Worm (Caenorhabditis elegans) whole organism, early embryonic: Measurements from ENCODE around the gene dmsr-13.

Experiments used
- B0310.2 ChIP-seq: sonication (generic microtip); optimal IDR thresholded peaks from 2 replicates; lab custom pipeline; 2016; ENCODE audit warnings: mild to moderate bottlenecking, missing genetic modification characterization, missing compliant biosample characterization
- F13C5.2 ChIP-seq: sonication (generic microtip); optimal IDR thresholded peaks from 2 replicates; lab custom pipeline; 2017; ENCODE audit warnings: mild to moderate bottlenecking, missing genetic modification characterization, inconsistent platforms, missing compliant biosample characterization
- aly-1 ChIP-seq: sonication (generic microtip); optimal IDR thresholded peaks from 2 replicates; lab custom pipeline; 2016; ENCODE audit warnings: missing genetic modification characterization, missing compliant biosample characterization
- ama-1 ChIP-seq: fragments of 150-350 bp; optimal IDR thresholded peaks from 2 replicates; lab custom pipeline; 2014
- ceh-13 ChIP-seq: fragments of 200-800 bp; sonication (Bioruptor generic); optimal IDR thresholded peaks from 2 replicates; lab custom pipeline; 2018; ENCODE audit warnings: mild to moderate bottlenecking, missing genetic modification characterization, missing compliant biosample characterization
- ceh-36 ChIP-seq: sonication (generic microtip); optimal IDR thresholded peaks from 2 replicates; lab custom pipeline; 2016; ENCODE audit warnings: missing genetic modification characterization, inconsistent platforms, missing compliant biosample characterization
- ets-7 ChIP-seq: sonication (generic microtip); optimal IDR thresholded peaks from 2 replicates; lab custom pipeline; 2016; ENCODE audit warnings: missing genotype, missing genetic modification characterization, missing compliant biosample characterization
- flt-1 ChIP-seq: fragments of 200-800 bp; sonication (Bioruptor generic); IDR thresholded peaks from 2 replicates; pipeline ENCODE4 v1.3.6; 2022; ENCODE audit warnings: missing genetic modification characterization, missing compliant biosample characterization
- hmbx-1 ChIP-seq: sonication (generic microtip); optimal IDR thresholded peaks from 2 replicates; lab custom pipeline; 2016; ENCODE audit warnings: mild to moderate bottlenecking, missing genetic modification characterization, missing compliant biosample characterization
- hmg-4 ChIP-seq: fragments of 200-800 bp; sonication (Bioruptor generic); optimal IDR thresholded peaks from 2 replicates; lab custom pipeline; 2018; ENCODE audit warnings: mild to moderate bottlenecking, missing genetic modification characterization, missing compliant biosample characterization
- hnd-1 ChIP-seq: sonication (generic microtip); optimal IDR thresholded peaks from 2 replicates; lab custom pipeline; 2016; ENCODE audit warnings: missing genetic modification characterization, missing compliant biosample characterization
- pes-1 ChIP-seq: fragments of 200-800 bp; sonication (Bioruptor generic); IDR thresholded peaks from 2 replicates; pipeline ENCODE4 v1.3.6; 2022; ENCODE audit warnings: missing genetic modification reagents, missing genetic modification characterization, missing compliant biosample characterization
- scrt-1 ChIP-seq: fragments of 200-800 bp; sonication (Bioruptor generic); IDR thresholded peaks from 2 replicates; pipeline ENCODE4 v1.3.6; 2022; ENCODE audit warnings: missing genetic modification characterization, missing compliant biosample characterization
- sea-1 ChIP-seq: fragments of 200-800 bp; sonication (Bioruptor generic); conservative IDR thresholded peaks from 2 replicates; pipeline ENCODE4 v1.3.6; 2022; ENCODE audit warnings: missing genetic modification characterization, missing compliant biosample characterization
- tbx-11 ChIP-seq: fragments of 200-800 bp; sonication (Bioruptor generic); IDR thresholded peaks from 2 replicates; pipeline ENCODE4 v1.3.6; 2022; ENCODE audit warnings: missing genetic modification characterization, missing compliant biosample characterization
- tbx-37 ChIP-seq: fragments of 200-800 bp; sonication (Bioruptor generic); conservative IDR thresholded peaks from 2 replicates; pipeline ENCODE4 v1.3.6; 2022; ENCODE audit warnings: missing genetic modification reagents, missing genetic modification characterization, missing compliant biosample characterization
- tra-4 ChIP-seq: sonication (generic microtip); optimal IDR thresholded peaks from 2 replicates; lab custom pipeline; 2017; ENCODE audit warnings: missing genetic modification characterization, missing compliant biosample characterization

Gene dmsr-13

DNA sequence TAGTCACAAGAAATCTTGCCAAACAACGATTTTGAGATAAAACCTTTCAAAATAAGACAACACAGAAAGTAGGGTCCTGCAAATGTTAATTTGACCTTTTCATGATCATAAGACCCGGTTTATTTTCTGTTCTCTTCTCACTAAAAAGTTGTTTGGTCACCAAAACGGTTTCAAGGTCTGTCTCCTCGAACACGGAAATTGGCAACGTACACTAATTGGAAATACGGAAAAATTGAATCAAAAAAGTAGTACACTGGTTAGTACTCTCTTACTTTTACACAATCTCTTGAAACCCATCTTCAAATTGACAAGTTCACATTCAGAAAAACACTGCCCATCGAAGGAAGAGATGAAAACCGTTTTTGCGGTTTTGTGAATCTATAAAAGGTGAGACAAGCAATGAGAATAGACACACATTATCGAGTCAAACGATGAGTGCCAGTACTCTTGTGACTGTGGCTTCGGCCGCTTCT is 11.1 kb upstream of the dmsr-13 start, which contains the start of gene col-142:
Gene col-142 (plus strand): TSS at position 423 of the 473 bp plus-strand sequence.
- no peak for TF ChIP-seq ceh-13 (GFP tag; lab: Kevin White, UChicago)
- no peak for TF ChIP-seq hnd-1 (tag; lab: Kevin White, UChicago)
- no peak for TF ChIP-seq F13C5.2
- no peak for TF ChIP-seq tbx-37 (GFP tag; lab: Robert Waterston, UW)
- TF ChIP-seq B0310.2, result no peak
- TF ChIP-seq ceh-36, result no peak
- TF ChIP-seq ets-7, result no peak
- no peak for TF ChIP-seq hmbx-1 (tag; lab: Kevin White, UChicago)
- no peak for TF ChIP-seq aly-1 (tag; lab: Kevin White, UChicago)
- TF ChIP-seq tbx-11 (GFP tag; lab: Robert Waterston, UW), result no peak
- TF ChIP-seq ama-1 (lab: Kevin White, UChicago), result no peak
- no peak for TF ChIP-seq flt-1 (GFP tag; lab: Robert Waterston, UW)
- TF ChIP-seq hmg-4 (GFP tag; lab: Kevin White, UChicago), result no peak
- TF ChIP-seq sea-1, result no peak
- TF ChIP-seq pes-1 (GFP tag; lab: Robert Waterston, UW), result no peak
- TF ChIP-seq tra-4 (tag; lab: Kevin White, UChicago), result no peak

- TF ChIP-seq ceh-13 (GFP tag; lab: Kevin White, UChicago) (no peak), sea-1 (no peak), B0310.2 (no peak), ama-1 (lab: Kevin White, UChicago) (no peak), ceh-36 (no peak), tbx-11 (GFP tag; lab: Robert Waterston, UW) (no peak), ets-7 (no peak), hnd-1 (tag; lab: Kevin White, UChicago) (no peak), F13C5.2 (no peak)
Measured at ce11 chrV:6830075-6830474, 10.4 kb upstream of the dmsr-13 start.

DNA sequence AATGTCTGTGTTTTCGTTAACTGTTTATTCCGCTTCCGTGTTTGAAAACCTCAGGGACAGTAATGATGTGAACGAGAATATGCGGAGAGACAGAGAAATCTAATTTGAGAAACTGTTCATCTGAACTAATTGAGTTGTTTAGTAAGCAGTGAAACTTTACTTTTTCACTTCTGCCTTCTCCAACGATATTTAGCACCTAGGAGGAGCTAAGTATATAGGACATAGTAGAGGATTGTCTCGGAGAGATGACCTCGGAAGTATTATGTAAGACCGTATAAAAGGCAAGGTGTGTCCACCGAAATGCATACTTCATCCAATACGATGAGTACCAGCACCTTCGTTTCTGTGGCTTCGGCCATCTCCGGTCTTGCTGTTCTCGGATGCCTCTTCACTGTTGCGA is 9.7 kb upstream of the dmsr-13 start, which contains the start of gene col-141:
Gene col-141 (plus strand): TSS at position 301 of the 400 bp plus-strand sequence.
- no peak for TF ChIP-seq hmbx-1 (tag; lab: Kevin White, UChicago)
- no peak for TF ChIP-seq B0310.2
- TF ChIP-seq ama-1 (lab: Kevin White, UChicago), result no peak
- no peak for TF ChIP-seq hnd-1 (tag; lab: Kevin White, UChicago)
- TF ChIP-seq scrt-1 (GFP tag; lab: Robert Waterston, UW), result no peak
- no peak for TF ChIP-seq tra-4 (tag; lab: Kevin White, UChicago)
- no peak for TF ChIP-seq flt-1 (GFP tag; lab: Robert Waterston, UW)
- TF ChIP-seq F13C5.2, result no peak
- no peak for TF ChIP-seq sea-1
- TF ChIP-seq tbx-11 (GFP tag; lab: Robert Waterston, UW), result no peak
- no peak for TF ChIP-seq ceh-13 (GFP tag; lab: Kevin White, UChicago)
- TF ChIP-seq hmg-4 (GFP tag; lab: Kevin White, UChicago), result no peak
- TF ChIP-seq tbx-37 (GFP tag; lab: Robert Waterston, UW), result no peak
- TF ChIP-seq pes-1 (GFP tag; lab: Robert Waterston, UW), result no peak

ce11 chrV:6828786-6829185 is 9.1 kb upstream of the dmsr-13 start, which contains the start of gene dmsr-15:
Gene dmsr-15, minus strand, starts transcription at chrV:6828886.
- TF ChIP-seq tbx-37 (GFP tag; lab: Robert Waterston, UW) (no peak), pes-1 (GFP tag; lab: Robert Waterston, UW) (no peak), tbx-11 (GFP tag; lab: Robert Waterston, UW) (no peak), ets-7 (no peak), F13C5.2 (no peak), flt-1 (GFP tag; lab: Robert Waterston, UW) (no peak), tra-4 (tag; lab: Kevin White, UChicago) (no peak), ama-1 (lab: Kevin White, UChicago) (no peak), B0310.2 (no peak), ceh-13 (GFP tag; lab: Kevin White, UChicago) (no peak), hnd-1 (tag; lab: Kevin White, UChicago) (no peak), sea-1 (no peak), scrt-1 (GFP tag; lab: Robert Waterston, UW) (no peak), hmbx-1 (tag; lab: Kevin White, UChicago) (no peak)

DNA sequence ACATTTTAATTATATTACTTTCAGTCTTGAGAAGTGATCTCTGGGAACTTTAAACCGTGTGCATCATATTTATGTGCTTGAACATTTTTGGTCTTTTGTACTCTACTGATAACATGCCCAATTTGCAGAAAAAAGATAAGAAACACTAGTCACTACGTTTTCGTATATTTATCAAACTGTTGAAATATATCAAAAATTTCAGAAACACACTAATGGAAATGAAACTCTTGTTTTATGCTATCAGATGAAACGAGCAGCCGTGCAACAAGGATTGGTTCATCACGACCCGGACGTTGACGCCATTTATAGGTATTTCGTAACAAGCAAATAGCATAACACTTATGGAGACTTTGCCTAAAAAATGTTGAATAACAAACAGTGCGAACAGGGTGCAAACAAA is 3.7 kb upstream of the dmsr-13 start:
- TF ChIP-seq ceh-36 (no peak), tbx-11 (GFP tag; lab: Robert Waterston, UW) (no peak)

DNA sequence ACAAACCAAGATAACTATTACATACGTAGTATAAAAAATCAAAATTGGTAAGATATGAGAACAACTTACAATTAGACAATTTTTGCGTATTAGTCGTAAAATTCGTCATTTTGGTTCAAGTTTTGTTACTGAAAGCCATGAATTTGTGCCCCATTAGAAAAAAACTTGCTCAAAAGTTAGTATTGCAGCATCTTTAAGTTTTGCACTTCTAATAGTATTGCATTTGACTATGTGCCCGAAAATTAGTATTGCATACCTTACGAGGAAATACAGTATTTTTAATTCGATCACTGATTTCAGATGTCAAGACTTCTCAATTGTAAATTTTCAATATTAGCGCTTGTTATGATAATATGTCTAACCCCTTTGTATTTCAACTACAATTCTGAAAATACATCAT is 1.8 kb upstream of the dmsr-13 start, which contains the start of gene T15B7.8:
Gene T15B7.8 (plus strand): TSS at position 301 of the 400 bp plus-strand sequence.
- TF ChIP-seq ama-1 (lab: Kevin White, UChicago) (no peak), F13C5.2 (no peak), pes-1 (GFP tag; lab: Robert Waterston, UW) (no peak), hmbx-1 (tag; lab: Kevin White, UChicago) (no peak), sea-1 (no peak), hmg-4 (GFP tag; lab: Kevin White, UChicago) (no peak), aly-1 (tag; lab: Kevin White, UChicago) (no peak), B0310.2 (no peak), tbx-11 (GFP tag; lab: Robert Waterston, UW) (no peak), ceh-36 (no peak), scrt-1 (GFP tag; lab: Robert Waterston, UW) (no peak), ceh-13 (GFP tag; lab: Kevin White, UChicago) (no peak), flt-1 (GFP tag; lab: Robert Waterston, UW) (no peak), ets-7 (no peak), hnd-1 (tag; lab: Kevin White, UChicago) (no peak), tra-4 (tag; lab: Kevin White, UChicago) (no peak), tbx-37 (GFP tag; lab: Robert Waterston, UW) (no peak)

- no peak for TF ChIP-seq pes-1 (GFP tag; lab: Robert Waterston, UW)
- TF ChIP-seq ceh-36, result no peak
- no peak for TF ChIP-seq ama-1 (lab: Kevin White, UChicago)
- no peak for TF ChIP-seq aly-1 (tag; lab: Kevin White, UChicago)
Measured at ce11 chrV:6817184-6817583, 2.5 kb downstream of the dmsr-13 start, which contains the start of gene dmsr-14. Gene dmsr-14, minus strand, starts transcription at chrV:6817284.
